Fruit fly (Drosophila melanogaster): Measurements from ENCODE around the gene CG31286.

The CG31286 gene

dm6 chr3R:6659941-6660340 lies 18.9 kb downstream of the CG31286 start, which contains the start of gene agt (continued):
- TF ChIP-seq CG30403 (GFP tag; optimal IDR thresholded peaks at IDR 0.05) (no peak), CG33557 (GFP tag; optimal IDR thresholded peaks at IDR 0.05) (no peak), CG8944 (GFP tag; optimal IDR thresholded peaks at IDR 0.05) (no peak), H15 (GFP tag; IDR thresholded peaks at IDR 0.05) (no peak), zfh1 (GFP tag; IDR thresholded peaks at IDR 0.05) (no peak), Scr (GFP tag; IDR thresholded peaks at IDR 0.05; ENCODE audit: partially characterized antibody) (peak; percentile 21; the same call in 1 of the 2 replicates), Sin3A (optimal IDR thresholded peaks at IDR 0.05) (peak; percentile 4), Opbp (GFP tag; IDR thresholded peaks at IDR 0.05; ENCODE audit: partially characterized antibody) (0 out of 3 replicates have a peak, but pooled peaks have one; percentile 25), cwo (GFP tag; optimal IDR thresholded peaks at IDR 0.05) (no peak), chif (GFP tag; optimal IDR thresholded peaks at IDR 0.05) (no peak), hth (optimal IDR thresholded peaks at IDR 0.05) (no peak), CG6254 (GFP tag; optimal IDR thresholded peaks at IDR 0.05) (no peak), NFAT (GFP tag; IDR thresholded peaks at IDR 0.05) (no peak), CG4617 (GFP tag; optimal IDR thresholded peaks at IDR 0.05; ENCODE audit: borderline replicate concordance) (peak; percentile 15), mirr (GFP tag; optimal IDR thresholded peaks at IDR 0.05) (no peak), ems (GFP tag; optimal IDR thresholded peaks at IDR 0.05) (no peak), CG8388 (GFP tag; optimal IDR thresholded peaks at IDR 0.05) (peak; percentile 48), CG2120 (GFP tag; optimal IDR thresholded peaks at IDR 0.05) (no peak), yki (optimal IDR thresholded peaks at IDR 0.05) (no peak), CG16779 (GFP tag; IDR thresholded peaks at IDR 0.05) (no peak), CkIIα-i1 (GFP tag; IDR thresholded peaks at IDR 0.05) (no peak), CG2129 (GFP tag; IDR thresholded peaks at IDR 0.05; ENCODE audit: partially characterized antibody) (no peak), sens-2 (GFP tag; IDR thresholded peaks at IDR 0.05) (no peak), Fer2 (tag; optimal IDR thresholded peaks at IDR 0.05) (no peak), CG31224 (GFP tag; IDR thresholded peaks at IDR 0.05) (no peak), org-1 (GFP tag; optimal IDR thresholded peaks at IDR 0.05) (no peak), CG2199 (GFP tag; IDR thresholded peaks at IDR 0.05) (0 out of 3 replicates have a peak, but pooled peaks have one; percentile 60), HHEX (GFP tag; optimal IDR thresholded peaks at IDR 0.05) (no peak), sr (GFP tag; IDR thresholded peaks at IDR 0.05) (no peak)

dm6 chr3R:6662613-6663288 lies 21.7 kb downstream of the CG31286 start:
- no peak for TF ChIP-seq fd64A (GFP tag; optimal IDR thresholded peaks at IDR 0.05)
- no peak for TF ChIP-seq CG4730 (GFP tag; IDR thresholded peaks at IDR 0.05)
- no peak for TF ChIP-seq CG10209 (GFP tag; optimal IDR thresholded peaks at IDR 0.05)
- no peak for TF ChIP-seq zen2 (GFP tag; IDR thresholded peaks at IDR 0.05; ENCODE audit: partially characterized antibody)
- peak; percentile 38 for TF ChIP-seq CG10979 (tag; optimal IDR thresholded peaks at IDR 0.05)
- TF ChIP-seq da (GFP tag; optimal IDR thresholded peaks at IDR 0.05): no peak
- TF ChIP-seq CG15696 (tag; optimal IDR thresholded peaks at IDR 0.05): peak; percentile 82
- no peak for TF ChIP-seq prd (optimal IDR thresholded peaks at IDR 0.05)
- TF ChIP-seq prd (GFP tag; IDR thresholded peaks at IDR 0.05): peak; percentile 63; the same call in 2 of the 3 replicates
- TF ChIP-seq dm (GFP tag; optimal IDR thresholded peaks at IDR 0.05): no peak
- TF ChIP-seq Doc3 (GFP tag; IDR thresholded peaks at IDR 0.05; ENCODE audit: partially characterized antibody): no peak
- no peak for TF ChIP-seq scrt (GFP tag; optimal IDR thresholded peaks at IDR 0.05)
- 0 out of 3 replicates have a peak, but pooled peaks have one; percentile 17 for TF ChIP-seq CG11456 (GFP tag; IDR thresholded peaks at IDR 0.05)
- peak; percentile 4 for TF ChIP-seq CG10267 (tag; optimal IDR thresholded peaks at IDR 0.05)
- peak; percentile 25 for TF ChIP-seq ac (GFP tag; optimal IDR thresholded peaks at IDR 0.05)
- TF ChIP-seq trem (tag; optimal IDR thresholded peaks at IDR 0.05): peak; percentile 14
- no peak for TF ChIP-seq repo (GFP tag; optimal IDR thresholded peaks at IDR 0.05)
- peak; percentile 91 for TF ChIP-seq zf30C (GFP tag; optimal IDR thresholded peaks at IDR 0.05)
- no peak for TF ChIP-seq CG11560 (tag; IDR thresholded peaks at IDR 0.05)
- TF ChIP-seq NC2α (GFP tag; optimal IDR thresholded peaks at IDR 0.05): no peak
- no peak for TF ChIP-seq CG11247 (GFP tag; IDR thresholded peaks at IDR 0.05)
- no peak for TF ChIP-seq CG7745 (tag; optimal IDR thresholded peaks at IDR 0.05)
- no peak for TF ChIP-seq caup (GFP tag; optimal IDR thresholded peaks at IDR 0.05; ENCODE audit: severe bottlenecking)

All from whole organism, embryonic.